Fruit fly (Drosophila melanogaster) whole organism, adult: ENCODE results near the gene Cralbp.

Experiments
- CG11617 ChIP-seq: fragments of 200-800 bp; sonication (Bioruptor generic); optimal IDR thresholded peaks from 2 replicates; lab custom pipeline; 2017; ENCODE audit warnings: mild to moderate bottlenecking, missing biosample characterization, missing genetic modification reagents, missing genetic modification characterization
- CG12768 ChIP-seq: fragments of 200-800 bp; sonication (Bioruptor generic); optimal IDR thresholded peaks from 2 replicates; lab custom pipeline; 2017; ENCODE audit warnings: missing biosample characterization, missing genetic modification characterization, mild to moderate bottlenecking, moderate library complexity, missing genetic modification reagents
- CG14711 ChIP-seq: fragments of 200-800 bp; sonication (Bioruptor generic); optimal IDR thresholded peaks from 2 replicates; lab custom pipeline; 2018; ENCODE audit warnings: missing biosample characterization, mild to moderate bottlenecking, missing genetic modification characterization, moderate library complexity
- CG1620 ChIP-seq: fragments of 200-800 bp; sonication (Bioruptor generic); optimal IDR thresholded peaks from 2 replicates; lab custom pipeline; 2016; ENCODE audit warnings: missing biosample characterization, missing genetic modification characterization
- CG33017 ChIP-seq: fragments of 200-800 bp; sonication (Bioruptor generic); optimal IDR thresholded peaks from 2 replicates; lab custom pipeline; 2018; ENCODE audit warnings: missing biosample characterization, mild to moderate bottlenecking, missing genetic modification characterization, moderate library complexity
- CG5204 ChIP-seq: fragments of 200-800 bp; sonication (Bioruptor generic); optimal IDR thresholded peaks from 2 replicates; lab custom pipeline; 2016; ENCODE audit warnings: missing biosample characterization, missing genetic modification characterization
- CG7045 ChIP-seq: fragments of 200-800 bp; sonication (Bioruptor generic); optimal IDR thresholded peaks from 2 replicates; lab custom pipeline; 2017; ENCODE audit warnings: missing biosample characterization, mild to moderate bottlenecking, missing genetic modification characterization
- CG7101 ChIP-seq: fragments of 200-800 bp; sonication (Bioruptor generic); optimal IDR thresholded peaks from 2 replicates; lab custom pipeline; 2018; ENCODE audit warnings: missing biosample characterization, mild to moderate bottlenecking, missing genetic modification characterization, moderate library complexity
- Clk ChIP-seq: fragments of 200-800 bp; sonication (Bioruptor generic); optimal IDR thresholded peaks from 2 replicates; lab custom pipeline; 2017; ENCODE audit warnings: missing biosample characterization, missing genetic modification characterization
- Crg-1 ChIP-seq: fragments of 200-800 bp; sonication (Bioruptor generic); optimal IDR thresholded peaks from 2 replicates; lab custom pipeline; 2016; ENCODE audit warnings: missing biosample characterization, missing genetic modification characterization
- Hr96 ChIP-seq: fragments of 200-800 bp; sonication (Bioruptor generic); optimal IDR thresholded peaks from 2 replicates; lab custom pipeline; 2016; ENCODE audit warnings: missing biosample characterization, missing genetic modification characterization
- Mnt ChIP-seq: fragments of 200-800 bp; sonication (Bioruptor generic); optimal IDR thresholded peaks from 2 replicates; lab custom pipeline; 2016; ENCODE audit warnings: missing biosample characterization, mild to moderate bottlenecking, missing genetic modification characterization
- bab1 ChIP-seq: fragments of 200-800 bp; sonication (Bioruptor generic); optimal IDR thresholded peaks from 3 replicates; lab custom pipeline; 2019; ENCODE audit warnings: missing biosample characterization, mild to moderate bottlenecking, missing genetic modification characterization, moderate library complexity
- cic ChIP-seq: fragments of 200-800 bp; sonication (Bioruptor generic); optimal IDR thresholded peaks from 2 replicates; lab custom pipeline; 2017; ENCODE audit warnings: missing biosample characterization, mild to moderate bottlenecking, missing genetic modification characterization, moderate library complexity
- cnc ChIP-seq, 2 experiments: fragments of >200 bp; optimal IDR thresholded peaks; 2 replicates each; lab custom pipeline; 2017
- kay ChIP-seq: fragments of 200-800 bp; sonication (Bioruptor generic); peaks from one replicate; lab custom pipeline; 2016; ENCODE audit warnings: missing biosample characterization, missing genetic modification characterization, borderline replicate concordance
- ovo ChIP-seq: fragments of 200-800 bp; sonication (Bioruptor generic); optimal IDR thresholded peaks from 2 replicates; lab custom pipeline; 2016; ENCODE audit warnings: missing biosample characterization, missing genetic modification characterization
- pad ChIP-seq: fragments of 200-800 bp; sonication (Bioruptor generic); optimal IDR thresholded peaks from 3 replicates; lab custom pipeline; 2017; ENCODE audit warnings: missing biosample characterization, missing genetic modification characterization, mild to moderate bottlenecking, moderate library complexity, missing genetic modification reagents
- tj ChIP-seq: fragments of 200-800 bp; sonication (Bioruptor generic); optimal IDR thresholded peaks from 3 replicates; lab custom pipeline; 2017; ENCODE audit warnings: missing biosample characterization, mild to moderate bottlenecking, missing genetic modification characterization, moderate library complexity
- toe ChIP-seq: fragments of 200-800 bp; sonication (Bioruptor generic); optimal IDR thresholded peaks from 2 replicates; lab custom pipeline; 2016; ENCODE audit warnings: missing biosample characterization, missing genetic modification characterization

Cralbp gene

DNA sequence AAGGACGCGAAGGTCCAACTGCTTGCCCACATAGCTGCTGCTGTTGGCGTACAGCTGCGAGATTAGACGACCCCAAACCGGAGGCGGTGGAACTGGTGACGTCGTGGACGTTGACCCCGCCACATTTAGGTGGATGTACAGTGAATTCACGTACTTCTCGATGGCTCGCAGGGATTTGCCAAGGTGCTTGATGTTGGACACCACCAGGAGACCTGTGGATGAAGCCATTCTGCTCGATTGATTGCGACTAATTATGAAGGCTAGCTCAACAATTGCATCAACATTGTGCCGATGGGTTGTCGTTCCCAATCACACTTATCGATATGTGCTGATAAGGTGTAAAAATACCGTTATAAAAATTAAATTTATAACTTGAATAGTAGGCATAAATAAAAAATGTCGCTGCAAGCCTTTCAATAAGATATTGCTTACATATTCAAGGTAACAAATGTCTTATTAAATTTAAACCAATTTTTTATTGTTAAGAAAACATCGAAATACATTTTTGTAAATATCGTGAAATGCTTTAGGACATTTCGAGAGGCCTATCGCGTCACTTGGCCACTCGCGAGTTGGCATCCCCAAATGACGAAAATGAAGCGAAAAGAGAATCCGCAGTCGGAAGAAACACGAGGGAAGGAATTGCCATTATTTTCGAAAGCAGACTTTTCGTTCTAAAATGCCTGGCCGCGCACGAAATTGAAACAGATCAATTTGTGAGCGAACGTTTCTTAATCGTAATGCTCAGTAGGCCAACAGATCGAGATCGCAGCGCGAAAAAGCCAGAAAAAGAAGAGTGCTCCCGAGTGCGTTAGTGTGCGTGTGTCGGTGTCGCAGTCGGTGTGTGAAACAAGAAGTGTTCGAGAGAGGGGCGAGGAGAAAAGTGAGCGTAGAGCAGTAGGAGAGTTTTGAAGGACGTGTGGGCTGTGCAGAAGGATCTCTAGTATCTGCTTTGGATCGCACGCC is 17.7 kb downstream of the Cralbp start, which contains the start of the genes Ppat-Dpck and scny:
TSS of gene Ppat-Dpck (minus strand) at position 263 of the 966 bp plus-strand sequence.
TSS of gene scny (plus strand) at position 471 of the 966 bp plus-strand sequence.
- TF ChIP-seq bab1 (GFP tag; lab: Kevin White, UChicago) = peak; percentile 54
- TF ChIP-seq CG7101 = peak; percentile 48
- peak; percentile 91 for TF ChIP-seq Mnt (GFP tag; lab: Kevin White, UChicago)
- TF ChIP-seq tj = peak; percentile 51
- no peak for TF ChIP-seq CG7045
- TF ChIP-seq CG1620 (GFP tag; lab: Kevin White, UChicago) = no peak
- TF ChIP-seq CG11617 (GFP tag; lab: Kevin White, UChicago) = peak; percentile 60
- peak; percentile 52 for TF ChIP-seq cic (GFP tag; lab: Kevin White, UChicago)
- TF ChIP-seq kay (GFP tag; lab: Kevin White, UChicago) = no peak
- TF ChIP-seq CG14711 (tag; lab: Kevin White, UChicago) = peak; percentile 88
- TF ChIP-seq CG12768 = peak; percentile 16
- TF ChIP-seq pad (GFP tag; lab: Kevin White, UChicago) = no peak
- TF ChIP-seq CG5204 (GFP tag; lab: Kevin White, UChicago) = no peak
- TF ChIP-seq Clk = no peak
- no peak for TF ChIP-seq cnc (optimal IDR thresholded peaks at IDR 0.05; lab: Kevin White, UChicago)
- no peak for TF ChIP-seq CG33017 (tag; lab: Kevin White, UChicago)
- peak; percentile 83 for TF ChIP-seq ovo (GFP tag; lab: Kevin White, UChicago)
- no peak for TF ChIP-seq Crg-1
- no peak for TF ChIP-seq toe (GFP tag; lab: Kevin White, UChicago)
- no peak for TF ChIP-seq Hr96

DNA sequence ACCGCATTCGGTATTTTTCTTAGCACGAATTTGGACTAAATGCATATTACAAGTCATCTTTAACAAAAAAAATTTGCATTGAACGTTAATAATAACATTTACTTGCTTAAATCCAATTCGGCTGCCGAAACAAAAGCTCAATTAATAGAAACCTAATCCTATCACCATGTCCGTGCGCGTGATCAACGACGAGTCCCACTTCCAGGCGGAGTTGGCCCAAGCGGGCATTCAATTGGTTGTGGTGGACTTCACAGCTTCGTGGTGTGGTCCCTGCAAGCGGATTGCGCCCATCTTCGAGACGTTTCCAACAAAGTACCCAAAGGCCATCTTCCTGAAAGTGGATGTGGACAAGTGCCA is 20.7 kb downstream of the Cralbp start, which contains the start of gene Txl:
TSS of gene Txl (plus strand) at position 3 of the 357 bp plus-strand sequence.
- TF ChIP-seq cic (GFP tag; lab: Kevin White, UChicago) (no peak), cnc (optimal IDR thresholded peaks at IDR 0.05; lab: Kevin White, UChicago) (peak; percentile 85 to 95), CG1620 (GFP tag; lab: Kevin White, UChicago) (no peak), toe (GFP tag; lab: Kevin White, UChicago) (no peak)

DNA sequence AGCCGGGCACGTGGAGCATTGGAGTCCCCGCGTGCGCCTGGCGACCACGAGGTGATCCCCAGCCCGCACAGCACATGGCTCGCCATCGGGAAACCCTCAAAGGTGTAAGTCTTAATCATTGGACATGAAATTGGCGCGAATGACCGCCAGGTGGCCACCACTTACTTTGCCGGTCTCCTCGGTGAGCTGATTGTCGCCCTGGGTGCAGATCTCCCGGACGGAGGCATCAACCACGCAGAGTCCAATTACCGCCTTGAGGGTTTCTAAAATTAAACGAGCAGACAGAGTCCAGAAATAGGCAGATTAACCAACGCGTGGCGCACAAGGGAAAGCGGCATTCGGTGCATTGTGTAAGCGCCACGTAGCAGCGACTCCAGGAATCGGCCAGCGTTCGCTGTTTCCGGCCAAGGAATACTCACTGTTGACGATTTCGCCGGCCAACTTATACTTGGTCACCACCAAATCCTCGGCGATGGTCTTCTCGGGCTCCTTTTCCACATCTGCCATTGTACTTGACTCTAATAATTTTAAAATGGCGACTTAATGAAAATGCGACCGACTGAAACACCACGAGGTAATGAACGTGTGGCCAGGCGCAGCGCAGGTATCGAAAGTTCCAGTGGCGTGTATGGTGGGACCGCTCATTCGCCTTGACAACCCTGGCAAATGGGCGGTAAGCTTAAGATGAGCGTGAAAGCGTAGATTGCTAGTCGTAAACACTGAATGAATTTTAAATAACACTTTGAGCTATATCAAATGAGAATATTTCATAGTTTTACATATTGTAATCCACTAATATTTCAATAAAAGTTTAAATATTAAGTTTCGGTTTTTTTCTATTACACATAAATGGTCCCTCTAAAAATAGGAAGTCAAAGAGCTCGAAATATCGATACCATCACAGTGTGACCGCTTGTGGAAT is 21.3 kb downstream of the Cralbp start, which contains the start of gene CG10576:
TSS of gene CG10576 (minus strand) at position 781 of the 922 bp plus-strand sequence.
- TF ChIP-seq CG14711 (tag; lab: Kevin White, UChicago) (peak; percentile 95), CG1620 (GFP tag; lab: Kevin White, UChicago) (peak; percentile 42), Mnt (GFP tag; lab: Kevin White, UChicago) (peak; percentile 98), CG7101 (peak; percentile 18), ovo (GFP tag; lab: Kevin White, UChicago) (no peak), kay (GFP tag; lab: Kevin White, UChicago) (no peak), pad (GFP tag; lab: Kevin White, UChicago) (peak; percentile 20), toe (GFP tag; lab: Kevin White, UChicago) (no peak), CG33017 (tag; lab: Kevin White, UChicago) (no peak), CG5204 (GFP tag; lab: Kevin White, UChicago) (no peak), CG12768 (no peak), Clk (no peak), Crg-1 (peak; percentile 52), tj (peak; percentile 21), CG7045 (no peak), cnc (optimal IDR thresholded peaks at IDR 0.05; lab: Kevin White, UChicago) (no peak), cic (GFP tag; lab: Kevin White, UChicago) (no peak), CG11617 (GFP tag; lab: Kevin White, UChicago) (peak; percentile 44), Hr96 (no peak), bab1 (GFP tag; lab: Kevin White, UChicago) (peak; percentile 21)

DNA sequence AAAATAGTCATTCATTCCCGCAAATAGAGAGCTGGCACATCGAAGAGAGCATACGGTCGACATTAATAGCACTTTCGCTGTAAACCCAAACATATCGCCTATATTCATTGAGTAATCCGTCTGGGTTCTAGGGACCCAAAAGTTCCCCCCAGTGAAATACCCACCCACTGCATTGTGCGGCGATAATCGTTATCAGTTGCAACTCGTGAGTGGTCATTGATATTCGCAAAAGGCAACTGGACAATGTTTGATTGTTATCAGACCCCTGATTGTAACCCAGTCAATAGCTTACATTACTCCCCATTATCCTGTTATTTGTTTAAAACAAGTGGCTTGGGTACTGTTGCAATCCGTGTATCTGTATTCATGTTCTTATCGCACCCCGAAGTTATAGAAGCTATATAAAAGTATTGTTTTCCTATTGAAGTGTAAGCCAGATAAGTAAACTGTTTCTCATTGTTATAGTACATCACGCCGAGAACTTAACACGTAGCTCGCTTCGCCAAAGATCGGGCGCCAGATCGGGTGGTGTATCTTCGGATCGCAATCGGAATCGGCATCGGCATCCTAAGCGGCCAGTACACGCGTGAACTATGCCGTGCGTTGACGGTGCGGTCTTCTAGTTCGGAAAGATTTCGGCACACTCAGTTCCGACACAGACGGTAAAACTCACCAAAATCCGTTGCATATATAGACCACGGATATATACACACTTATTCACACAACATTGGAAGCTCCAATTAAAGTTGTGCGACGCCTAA is 32.7 kb downstream of the Cralbp start:
- TF ChIP-seq CG11617 (GFP tag; lab: Kevin White, UChicago) (no peak), cic (GFP tag; lab: Kevin White, UChicago) (peak; percentile 98), CG12768 (peak; percentile 29), CG14711 (tag; lab: Kevin White, UChicago) (no peak), CG7045 (peak; percentile 3), Mnt (GFP tag; lab: Kevin White, UChicago) (peak; percentile 26)
